Worm (Caenorhabditis elegans) whole organism, L2 larva: Measurements from ENCODE around the gene Y39G8B.7.

Experiments
- nhr-12 ChIP-seq: fragments of 150-350 bp; optimal IDR thresholded peaks from 2 replicates; lab custom pipeline; 2014; ENCODE audit warnings: missing biosample characterization, missing genetic modification characterization
- nhr-6 ChIP-seq: fragments of 150-350 bp; optimal IDR thresholded peaks from 2 replicates; lab custom pipeline; 2014; ENCODE audit warnings: missing biosample characterization, missing genetic modification characterization
- nhr-77 ChIP-seq: fragments of 150-350 bp; optimal IDR thresholded peaks from 2 replicates; lab custom pipeline; 2014; ENCODE audit warnings: missing biosample characterization, missing genetic modification characterization

ce11 chrII:13981097-13981496 is 13.7 kb downstream of the Y39G8B.7 start, which contains the start of gene Y39G8B.9:
- TF ChIP-seq nhr-6 (tag; lab: Kevin White, UChicago) = no peak
- TF ChIP-seq nhr-12 (tag; lab: Kevin White, UChicago) = no peak
- TF ChIP-seq nhr-77 (tag; lab: Kevin White, UChicago) = no peak
